Worm (Caenorhabditis elegans): ENCODE measurements around the gene sdz-1.

DNA sequence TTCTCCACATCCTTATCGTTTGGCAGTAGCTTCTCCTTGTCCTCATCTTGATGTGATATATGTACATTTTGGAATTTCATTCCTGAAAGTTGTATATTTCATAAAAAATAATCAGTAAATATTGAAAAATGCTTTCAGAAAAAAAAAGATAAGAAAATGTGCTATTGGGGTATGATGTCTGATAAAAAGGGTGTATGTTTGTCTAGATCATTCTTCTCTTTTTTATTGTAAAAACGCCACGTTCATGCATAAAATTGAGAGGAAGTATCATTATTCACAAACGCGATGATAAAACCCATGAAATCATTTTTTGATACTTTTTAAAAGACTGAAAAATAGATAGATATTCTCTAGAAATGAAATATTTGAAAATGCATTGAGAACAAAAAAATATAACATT is 48.5 kb upstream of the sdz-1 start:
- TF ChIP-seq nhr-77 (tag; optimal IDR thresholded peaks at IDR 0.05) = no peak
- TF ChIP-seq mml-1 (tag; optimal IDR thresholded peaks at IDR 0.05) = no peak
- peak; percentile 96 for TF ChIP-seq elt-2 (tag; optimal IDR thresholded peaks at IDR 0.05)
- TF ChIP-seq pha-4 (tag; optimal IDR thresholded peaks at IDR 0.05) = peak; percentile 81
- no peak for TF ChIP-seq elt-3 (tag; optimal IDR thresholded peaks at IDR 0.05)
- TF ChIP-seq nhr-76 (tag; optimal IDR thresholded peaks at IDR 0.05) = no peak
- no peak for TF ChIP-seq nhr-67 (tag; optimal IDR thresholded peaks at IDR 0.05)
- no peak for TF ChIP-seq nhr-237 (tag; optimal IDR thresholded peaks at IDR 0.05)
- TF ChIP-seq nhr-23 (tag; optimal IDR thresholded peaks at IDR 0.05) = no peak
- TF ChIP-seq tbx-2 (tag; optimal IDR thresholded peaks at IDR 0.05) = no peak
- no peak for TF ChIP-seq nhr-11 (tag; optimal IDR thresholded peaks at IDR 0.05)
- TF ChIP-seq zag-1 (tag; optimal IDR thresholded peaks at IDR 0.05) = no peak
- no peak for TF ChIP-seq mdl-1 (tag; optimal IDR thresholded peaks at IDR 0.05)
